Fruit fly (Drosophila melanogaster): ENCODE results near the gene RpL7-like.

Gene RpL7-like

dm6 chr2L:12103231-12104210 is 47.4 kb downstream of the RpL7-like start, which contains the start of the genes Patsas and ThrRS (continued):
- TF ChIP-seq hth (optimal IDR thresholded peaks at IDR 0.05) (no peak), luna (GFP tag; optimal IDR thresholded peaks at IDR 0.05) (peak; percentile 24), Adf1 (GFP tag; IDR thresholded peaks at IDR 0.05) (peak; percentile 52), tap (tag; optimal IDR thresholded peaks at IDR 0.05) (no peak), stwl (tag; optimal IDR thresholded peaks at IDR 0.05) (peak; percentile 70), ham (GFP tag; IDR thresholded peaks at IDR 0.05) (no peak), Antp (GFP tag; optimal IDR thresholded peaks at IDR 0.05) (peak; percentile 67), CG1602 (GFP tag; optimal IDR thresholded peaks at IDR 0.05) (peak; percentile 86), Dref (GFP tag; IDR thresholded peaks at IDR 0.05) (peak; percentile 33; the same call in 1 of the 2 replicates), maf-S (GFP tag; optimal IDR thresholded peaks at IDR 0.05) (peak; percentile 79), Mrtf (GFP tag; IDR thresholded peaks at IDR 0.05) (peak; percentile 82), D19A (tag; optimal IDR thresholded peaks at IDR 0.05) (peak; percentile 70), nom (GFP tag; optimal IDR thresholded peaks at IDR 0.05) (peak; percentile 14), HLH54F (GFP tag; optimal IDR thresholded peaks at IDR 0.05) (peak; percentile 78), CG12744 (GFP tag; optimal IDR thresholded peaks at IDR 0.05) (peak; percentile 56), CG1832 (GFP tag; optimal IDR thresholded peaks at IDR 0.05) (no peak), dysf (GFP tag; IDR thresholded peaks at IDR 0.05) (peak; percentile 92), CG7963 (GFP tag; IDR thresholded peaks at IDR 0.05; ENCODE audit: partially characterized antibody) (no peak), pum (GFP tag; optimal IDR thresholded peaks at IDR 0.05) (peak; percentile 67), Tbp (GFP tag; optimal IDR thresholded peaks at IDR 0.05) (no peak), CG3281 (GFP tag; optimal IDR thresholded peaks at IDR 0.05) (peak; percentile 84), Ets97D (GFP tag; optimal IDR thresholded peaks at IDR 0.05) (peak; percentile 79), ato (GFP tag; IDR thresholded peaks at IDR 0.05; ENCODE audit: partially characterized antibody) (no peak), CG13424 (tag; optimal IDR thresholded peaks at IDR 0.05) (peak; percentile 91), al (GFP tag; IDR thresholded peaks at IDR 0.05) (peak; percentile 87), slbo (GFP tag; IDR thresholded peaks at IDR 0.05) (peak; percentile 91), kni (GFP tag; optimal IDR thresholded peaks at IDR 0.05) (no peak), Nf-YC (tag; optimal IDR thresholded peaks at IDR 0.05) (peak; percentile 79), Dp (GFP tag; optimal IDR thresholded peaks at IDR 0.05) (peak; percentile 75), cato (GFP tag; optimal IDR thresholded peaks at IDR 0.05; ENCODE audit: borderline replicate concordance) (peak; percentile 83), hbn (GFP tag; IDR thresholded peaks at IDR 0.05; ENCODE audit: partially characterized antibody) (no peak), Hsf (GFP tag; optimal IDR thresholded peaks at IDR 0.05) (peak; percentile 88), CG7745 (tag; optimal IDR thresholded peaks at IDR 0.05) (peak; percentile 99), Fer1 (GFP tag; optimal IDR thresholded peaks at IDR 0.05) (peak; percentile 88), CG9727 (GFP tag; optimal IDR thresholded peaks at IDR 0.05) (peak; percentile 82), CG2889 (GFP tag; IDR thresholded peaks at IDR 0.05) (peak; percentile 80), schlank (tag; optimal IDR thresholded peaks at IDR 0.05) (peak; percentile 21), ap (GFP tag; IDR thresholded peaks at IDR 0.05) (peak; percentile 76), CG8388 (GFP tag; optimal IDR thresholded peaks at IDR 0.05) (peak; percentile 77), CG2202 (tag; optimal IDR thresholded peaks at IDR 0.05) (peak; percentile 49), lola (GFP tag; optimal IDR thresholded peaks at IDR 0.05) (peak in 1 of 3 experiments; percentile 85), GATAe (GFP tag; conservative IDR thresholded peaks at IDR 0.05) (peak; percentile 47), knrl (GFP tag; IDR thresholded peaks at IDR 0.05; ENCODE audit: partially characterized antibody) (peak; percentile 40; the same call in 1 of the 3 replicates), Dek (tag; optimal IDR thresholded peaks at IDR 0.05) (peak; percentile 92), CG11696 (GFP tag; IDR thresholded peaks at IDR 0.05) (peak; percentile 58), Bgb (GFP tag; IDR thresholded peaks at IDR 0.05; ENCODE audit: partially characterized antibody) (no peak), CG11085 (GFP tag; IDR thresholded peaks at IDR 0.05) (peak; percentile 75), Dip3 (GFP tag; optimal IDR thresholded peaks at IDR 0.05) (peak; percentile 68)

Data from whole organism, embryonic.